Fruit fly (Drosophila melanogaster): ENCODE results near the gene ko.

DNA sequence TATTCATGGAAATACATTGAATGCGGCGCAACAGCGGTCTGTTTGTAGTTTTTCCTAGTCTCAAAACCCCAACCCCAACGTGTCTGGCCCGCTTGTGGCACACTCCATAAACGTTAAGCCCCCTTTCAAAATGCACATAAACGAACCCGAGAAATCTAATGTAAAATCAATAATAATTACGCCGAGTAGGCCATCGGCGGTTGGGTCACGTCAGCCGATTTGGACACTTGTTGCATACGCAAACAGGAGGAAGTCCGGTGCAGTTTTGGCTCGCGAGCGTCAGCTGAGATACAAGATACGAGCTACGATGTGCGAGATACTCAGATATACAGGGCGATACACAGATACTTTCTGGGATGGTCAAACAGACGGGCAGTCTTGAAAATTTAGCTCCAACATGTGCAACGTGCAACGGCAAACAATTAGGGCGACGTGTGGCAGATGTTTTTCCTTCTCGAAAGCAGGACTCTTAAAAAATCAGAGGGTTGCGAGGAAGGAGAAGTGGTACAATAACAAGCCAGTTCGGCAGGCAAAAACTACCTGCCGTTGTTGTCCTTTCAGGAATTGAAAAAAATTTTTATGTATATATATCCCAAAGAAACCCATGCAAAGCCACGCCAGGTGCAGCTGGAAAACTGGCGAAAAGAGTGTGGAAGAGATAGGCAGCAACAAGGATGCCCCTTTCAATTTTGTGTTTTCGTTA lies 64.6 kb downstream of the ko start:
- no peak for TF ChIP-seq CG12605 (GFP tag; IDR thresholded peaks at IDR 0.05)
- no peak for TF ChIP-seq rn (GFP tag; IDR thresholded peaks at IDR 0.05)
- TF ChIP-seq Snoo (tag; optimal IDR thresholded peaks at IDR 0.05) = no peak
- TF ChIP-seq CG4496 (GFP tag; IDR thresholded peaks at IDR 0.05) = no peak
- TF ChIP-seq Pif1B (GFP tag; optimal IDR thresholded peaks at IDR 0.05) = no peak
- no peak for TF ChIP-seq EcR (GFP tag; optimal IDR thresholded peaks at IDR 0.05)
- no peak for TF ChIP-seq CG13204 (GFP tag; optimal IDR thresholded peaks at IDR 0.05)
- no peak for TF ChIP-seq gl (tag; optimal IDR thresholded peaks at IDR 0.05)
- TF ChIP-seq CG8159 (tag; optimal IDR thresholded peaks at IDR 0.05) = no peak
- TF ChIP-seq CG17806 (tag; optimal IDR thresholded peaks at IDR 0.05) = no peak
- TF ChIP-seq D1 (tag; optimal IDR thresholded peaks at IDR 0.05) = no peak
